Worm (Caenorhabditis elegans) whole organism, L2 larva: ENCODE results near the gene B0273.1.

Experiments used
- ZK546.5 ChIP-seq: sonication (generic microtip); optimal IDR thresholded peaks from 2 replicates; lab custom pipeline; 2017; ENCODE audit warnings: missing biosample characterization, missing genetic modification characterization
- alr-1 ChIP-seq: fragments of 150-350 bp; optimal IDR thresholded peaks from 2 replicates; lab custom pipeline; 2014; ENCODE audit warnings: missing biosample characterization, missing genetic modification characterization
- nhr-11 ChIP-seq: fragments of 150-350 bp; optimal IDR thresholded peaks from 2 replicates; lab custom pipeline; 2014; ENCODE audit warnings: missing biosample characterization, missing genetic modification characterization
- zag-1 ChIP-seq: fragments of 150-350 bp; optimal IDR thresholded peaks from 2 replicates; lab custom pipeline; 2014; ENCODE audit warnings: missing biosample characterization, missing genetic modification characterization

DNA sequence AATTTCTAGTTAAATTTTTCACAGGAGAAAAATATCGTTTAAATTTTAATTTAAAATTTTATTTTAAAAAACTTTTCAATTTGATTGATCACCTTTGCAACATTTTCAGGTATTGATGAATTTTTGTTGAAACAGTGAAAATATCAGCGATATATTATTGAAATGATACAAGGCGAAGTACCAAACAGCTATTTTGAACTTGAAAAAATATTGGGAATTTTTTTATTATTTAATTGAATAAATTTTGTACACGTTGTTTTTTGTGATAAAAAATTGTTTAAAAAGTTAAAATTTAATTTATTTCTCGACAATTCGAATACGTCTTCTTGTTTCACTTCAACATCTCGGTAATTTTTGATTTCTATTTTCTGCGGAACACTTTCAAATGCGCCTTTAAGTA lies at the start of gene B0273.1:
- no peak for TF ChIP-seq ZK546.5 (tag; lab: Kevin White, UChicago)
- TF ChIP-seq nhr-11 (tag; lab: Kevin White, UChicago): no peak
- TF ChIP-seq zag-1: no peak
- no peak for TF ChIP-seq alr-1 (tag; lab: Kevin White, UChicago)
